Fruit fly (Drosophila melanogaster) whole organism, wandering third instar larva: ENCODE measurements around the gene CG12818.

Experiments used
- CG32264 ChIP-seq: fragments of 200-800 bp; sonication (Bioruptor generic); optimal IDR thresholded peaks from 2 replicates; lab custom pipeline; 2016; ENCODE audit warnings: missing biosample characterization, missing genetic modification characterization
- CG9705 ChIP-seq: fragments of 200-800 bp; sonication (Bioruptor generic); optimal IDR thresholded peaks from 2 replicates; lab custom pipeline; 2018; ENCODE audit warnings: missing biosample characterization, mild to moderate bottlenecking, missing genetic modification characterization
- Dfd ChIP-seq: fragments of >200 bp; optimal IDR thresholded peaks from 2 replicates; lab custom pipeline; 2017; ENCODE audit warnings: missing biosample characterization, missing genetic modification characterization
- Hr78 ChIP-seq: fragments of >200 bp; optimal IDR thresholded peaks from 2 replicates; lab custom pipeline; 2017; ENCODE audit warnings: missing biosample characterization, missing genetic modification characterization
- Hr83 ChIP-seq: fragments of 200-300 bp; sonication (Bioruptor generic); optimal IDR thresholded peaks from 2 replicates; lab custom pipeline; 2016; ENCODE audit warnings: missing biosample characterization, mild to moderate bottlenecking, missing genetic modification characterization, moderate library complexity; ENCODE audit not compliant: poor library complexity, severe bottlenecking
- Myc ChIP-seq: fragments of >200 bp; optimal IDR thresholded peaks from 2 replicates; lab custom pipeline; 2017
- Sp1 ChIP-seq: fragments of 200-800 bp; sonication (Bioruptor generic); optimal IDR thresholded peaks from 3 replicates; lab custom pipeline; 2019; ENCODE audit warnings: missing biosample characterization, mild to moderate bottlenecking, missing genetic modification characterization, moderate library complexity
- br ChIP-seq: fragments of 200-800 bp; sonication (Bioruptor generic); optimal IDR thresholded peaks from 2 replicates; lab custom pipeline; 2016; ENCODE audit warnings: missing biosample characterization, missing genetic modification characterization
- dl ChIP-seq, 2 experiments: fragments of 175-275, 200-275 bp in 1 of 2; fragments of 200-275 bp in 1 of 2; sonication (Bioruptor generic); optimal IDR thresholded peaks; lab custom pipeline; 2018; ENCODE audit warnings: mild to moderate bottlenecking in 2 of 2, missing biosample characterization in 2 of 2, missing genetic modification characterization in 2 of 2, moderate library complexity in 2 of 2; ENCODE audit not compliant: partially characterized antibody in 2 of 2, insufficient read depth in 1 of 2
- lola ChIP-seq: fragments of >200 bp; optimal IDR thresholded peaks from 2 replicates; lab custom pipeline; 2017; ENCODE audit warnings: missing biosample characterization, missing genetic modification characterization
- psq ChIP-seq: fragments of 200-800 bp; sonication (Bioruptor generic); optimal IDR thresholded peaks from 3 replicates; lab custom pipeline; 2017; ENCODE audit warnings: missing biosample characterization, mild to moderate bottlenecking, missing genetic modification characterization, moderate library complexity
- tai ChIP-seq: sonication (Bioruptor generic); optimal IDR thresholded peaks from 2 replicates; lab custom pipeline; 2016; ENCODE audit warnings: missing biosample characterization, missing genetic modification characterization
- woc ChIP-seq: sonication (Bioruptor generic); optimal IDR thresholded peaks from 2 replicates; lab custom pipeline; 2016; ENCODE audit warnings: missing biosample characterization, mild to moderate bottlenecking, missing genetic modification characterization

DNA sequence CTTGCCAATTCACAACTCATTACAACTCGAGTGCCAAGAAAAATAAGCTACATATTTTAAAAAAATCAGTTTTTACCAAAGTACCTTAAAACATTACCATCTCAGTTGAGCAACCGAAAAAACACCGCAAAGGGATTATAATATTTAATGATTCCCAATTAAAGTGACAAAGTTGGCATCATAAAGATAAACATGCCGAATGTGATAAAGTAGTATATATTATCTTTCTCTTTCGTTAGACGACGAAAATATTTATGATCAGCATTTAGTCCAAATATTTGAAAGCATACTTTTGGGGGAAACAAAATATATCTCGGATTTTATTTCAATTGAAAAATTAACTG, 19.7 kb upstream of the CG12818 start:
- TF ChIP-seq woc (GFP tag; lab: Kevin White, UChicago) = no peak
- no peak for TF ChIP-seq psq (GFP tag; lab: Kevin White, UChicago)
- no peak for TF ChIP-seq Hr83
- no peak for TF ChIP-seq Sp1 (GFP tag; lab: Kevin White, UChicago)
- no peak for TF ChIP-seq Myc
- TF ChIP-seq dl (GFP tag; optimal IDR thresholded peaks at IDR 0.05; lab: Kevin White, UChicago; ENCODE audit: insufficient read depth in 1 of 2, partially characterized antibody in 2 of 2) = no peak
- TF ChIP-seq tai (GFP tag; lab: Kevin White, UChicago) = no peak
- TF ChIP-seq lola (GFP tag; lab: Kevin White, UChicago) = no peak
- no peak for TF ChIP-seq br (GFP tag; lab: Kevin White, UChicago)
- TF ChIP-seq Hr78 (GFP tag; lab: Kevin White, UChicago) = no peak
- TF ChIP-seq Dfd (GFP tag; lab: Kevin White, UChicago) = no peak
- TF ChIP-seq CG9705 (GFP tag; lab: Kevin White, UChicago) = no peak
- TF ChIP-seq CG32264 (GFP tag; lab: Kevin White, UChicago) = no peak
